Worm (Caenorhabditis elegans) whole organism, L4/young adult: Measurements from ENCODE around the gene ntl-2.

ENCODE experiments used
- W03F9.2 ChIP-seq: fragments of 150-350 bp; optimal IDR thresholded peaks from 2 replicates; lab custom pipeline; 2014; ENCODE audit warnings: missing biosample characterization, missing genetic modification characterization
- dao-5 ChIP-seq: sonication (generic microtip); optimal IDR thresholded peaks from 2 replicates; lab custom pipeline; 2016; ENCODE audit warnings: missing genotype, missing genetic modification characterization, moderate library complexity, missing compliant biosample characterization
- him-1 ChIP-seq: sonication (generic microtip); optimal IDR thresholded peaks from 2 replicates; lab custom pipeline; 2016; ENCODE audit warnings: missing genotype, missing genetic modification reagents, missing genetic modification characterization, missing compliant biosample characterization

ce11 chrII:4378195-4378594 is 1.9 kb upstream of the ntl-2 start, which contains the start of gene B0286.1:
- TF ChIP-seq him-1, result no peak
- no peak for TF ChIP-seq dao-5 (tag; lab: Kevin White, UChicago)
- TF ChIP-seq W03F9.2 (tag; lab: Kevin White, UChicago), result no peak
